Fruit fly (Drosophila melanogaster) ovary, adult (tissue): ENCODE data around the gene Pvf3.

Experiments used
- CG17801 ChIP-seq: fragments of 200-800 bp; optimal IDR thresholded peaks from 2 replicates; lab custom pipeline; 2019; ENCODE audit warnings: missing biosample characterization, mild to moderate bottlenecking, missing genetic modification characterization, moderate library complexity; ENCODE audit not compliant: partially characterized antibody

Pvf3 gene

dm6 chr2L:7121065-7121464 lies 36.4 kb downstream of the Pvf3 start:
- TF ChIP-seq CG17801, result no peak

DNA sequence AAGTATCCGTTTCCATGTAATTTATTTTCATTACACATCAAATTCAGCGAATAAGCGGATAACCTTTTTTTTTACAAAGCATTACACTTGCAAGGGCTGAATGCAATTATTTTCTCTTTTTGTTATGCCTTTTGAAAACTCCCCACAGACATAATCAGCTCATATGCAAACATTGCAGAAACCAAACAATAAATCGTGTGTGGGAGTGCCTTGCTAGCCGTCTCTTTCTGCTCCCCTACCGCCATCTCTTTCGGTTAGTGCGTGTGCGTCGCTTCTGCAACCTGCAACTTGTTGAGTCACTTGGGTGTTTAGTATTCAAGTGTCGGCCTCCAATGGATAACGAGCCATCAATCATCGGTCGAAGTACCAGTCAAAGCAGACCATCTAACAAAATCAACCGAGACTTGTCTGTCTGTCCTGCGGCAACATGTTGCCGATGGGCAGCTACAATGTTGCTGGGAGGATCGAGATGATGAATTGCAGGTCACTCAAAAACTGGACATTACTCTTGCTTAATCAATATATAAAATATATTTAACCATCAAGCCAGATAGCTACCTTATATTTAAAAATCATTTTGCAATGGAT lies 37.9 kb downstream of the Pvf3 start:
- TF ChIP-seq CG17801, result no peak

dm6 chr2L:7118205-7118801 lies 39.2 kb downstream of the Pvf3 start:
- no peak for TF ChIP-seq CG17801

DNA sequence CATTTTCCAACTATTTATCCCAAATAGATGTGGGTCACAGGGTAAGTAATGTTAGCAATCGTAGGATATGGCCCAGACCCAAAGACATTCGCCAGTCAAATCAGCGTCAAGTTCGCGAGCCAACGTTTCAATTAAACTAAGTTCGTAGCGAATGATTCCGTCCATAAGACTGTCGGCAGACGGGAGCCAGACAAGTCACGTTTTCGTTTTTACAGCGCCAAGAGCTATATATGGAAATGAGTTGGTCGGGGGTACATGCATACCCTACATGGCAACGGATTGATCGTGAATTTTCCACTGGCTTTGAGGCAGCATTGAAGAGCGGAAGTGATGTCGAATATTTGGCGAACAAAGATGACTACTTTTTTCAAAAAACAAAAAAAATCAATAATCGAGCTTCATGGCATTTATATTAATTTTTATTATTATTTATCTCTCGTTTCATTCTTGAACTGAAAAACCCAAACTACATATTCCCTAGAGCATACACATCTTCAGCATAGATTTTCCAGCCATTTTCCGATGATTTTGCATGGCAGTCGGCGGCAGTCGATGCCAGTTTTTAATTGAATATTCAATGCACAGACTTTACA lies 39.8 kb downstream of the Pvf3 start:
- no peak for TF ChIP-seq CG17801

dm6 chr2L:7114159-7114558 lies 43.3 kb downstream of the Pvf3 start:
- no peak for TF ChIP-seq CG17801

dm6 chr2L:7110318-7110717 lies 47.2 kb downstream of the Pvf3 start:
- no peak for TF ChIP-seq CG17801

DNA sequence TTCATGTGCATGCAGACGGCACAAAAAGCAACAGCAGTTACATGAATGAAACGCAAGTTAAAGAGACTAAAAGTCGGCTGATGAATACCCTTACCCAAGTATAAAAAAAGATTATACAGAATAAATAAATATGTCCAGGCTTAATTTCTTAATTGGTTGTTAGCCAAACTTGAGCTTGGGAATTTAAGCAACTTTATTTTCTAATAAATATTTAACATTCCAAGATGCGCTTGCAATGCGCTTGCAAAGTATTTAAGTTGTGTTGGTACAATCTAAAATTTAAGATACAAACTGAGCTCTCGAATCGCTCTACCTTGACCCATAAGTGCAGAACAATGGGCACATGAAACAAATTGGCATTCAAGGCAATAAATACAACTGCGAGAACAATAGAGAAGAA lies 49.6 kb downstream of the Pvf3 start:
- no peak for TF ChIP-seq CG17801

DNA sequence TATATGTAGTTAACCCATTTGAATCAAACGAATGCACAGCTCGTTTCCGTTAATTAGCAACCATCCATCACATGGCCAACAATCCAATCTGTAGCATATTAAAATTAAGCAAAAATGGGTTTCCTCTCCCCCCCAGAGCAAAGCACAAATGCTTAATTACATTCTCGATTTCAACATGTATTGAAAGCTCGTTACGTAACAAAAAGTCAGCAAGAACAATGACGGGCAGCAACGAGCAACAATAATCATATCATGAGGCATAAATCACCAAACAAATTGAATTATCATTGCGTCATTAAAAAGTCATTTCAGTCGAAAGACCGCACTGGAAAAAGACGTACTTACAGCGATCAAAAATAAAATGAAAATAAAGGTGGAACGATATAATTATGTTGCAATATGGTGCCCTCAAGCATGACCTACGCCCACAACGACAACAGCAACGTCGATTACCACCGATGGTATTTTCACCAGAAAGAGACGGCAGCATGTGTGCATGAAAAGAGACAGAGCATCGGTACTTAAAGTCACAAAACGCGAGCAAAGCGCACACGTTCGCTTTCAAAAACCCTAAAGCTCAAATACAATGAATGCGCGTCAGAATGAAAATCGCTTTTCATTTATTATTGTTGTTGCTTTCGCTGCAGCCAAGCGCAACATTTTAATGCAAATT lies 51.1 kb downstream of the Pvf3 start:
- no peak for TF ChIP-seq CG17801

DNA sequence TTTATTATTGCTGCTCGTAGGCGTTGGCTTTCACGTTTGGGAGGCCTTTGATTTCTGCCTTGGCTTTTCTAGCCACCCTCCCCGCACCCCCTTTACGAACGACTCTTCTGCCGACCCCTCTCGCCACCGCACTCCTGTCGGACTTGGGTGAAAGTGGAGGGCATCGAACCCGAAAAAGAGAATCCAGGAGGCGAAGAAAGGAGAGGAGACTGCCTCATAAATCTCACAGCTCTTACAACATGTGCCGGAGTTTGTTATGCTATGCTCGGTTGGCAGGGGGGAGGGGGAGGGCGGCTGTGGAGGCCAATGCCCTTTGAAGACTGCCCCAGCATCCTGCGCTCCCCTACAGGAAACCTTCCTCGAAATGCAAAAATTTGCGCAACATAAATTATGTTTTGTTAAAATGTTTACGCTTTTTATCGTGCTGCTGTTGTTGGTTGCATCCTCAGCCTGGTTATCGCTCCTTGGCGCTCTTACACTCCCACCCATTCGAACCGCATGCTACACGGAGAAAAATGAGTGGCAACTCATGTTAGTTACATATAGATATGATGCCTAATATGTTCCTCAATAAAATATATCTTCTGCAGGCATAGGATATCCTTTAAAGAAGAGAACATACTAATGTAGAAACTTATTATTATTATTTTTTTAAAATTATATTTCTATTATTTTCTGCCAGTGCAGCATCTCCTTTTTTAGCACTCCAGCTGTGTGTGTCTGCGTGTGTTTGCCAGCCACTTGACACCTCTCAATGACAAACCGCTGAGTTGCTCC lies 53.1 kb downstream of the Pvf3 start:
- no peak for TF ChIP-seq CG17801

- TF ChIP-seq CG17801, result no peak
Observed at dm6 chr2L:7100830-7101229, 56.7 kb downstream of the Pvf3 start.

DNA sequence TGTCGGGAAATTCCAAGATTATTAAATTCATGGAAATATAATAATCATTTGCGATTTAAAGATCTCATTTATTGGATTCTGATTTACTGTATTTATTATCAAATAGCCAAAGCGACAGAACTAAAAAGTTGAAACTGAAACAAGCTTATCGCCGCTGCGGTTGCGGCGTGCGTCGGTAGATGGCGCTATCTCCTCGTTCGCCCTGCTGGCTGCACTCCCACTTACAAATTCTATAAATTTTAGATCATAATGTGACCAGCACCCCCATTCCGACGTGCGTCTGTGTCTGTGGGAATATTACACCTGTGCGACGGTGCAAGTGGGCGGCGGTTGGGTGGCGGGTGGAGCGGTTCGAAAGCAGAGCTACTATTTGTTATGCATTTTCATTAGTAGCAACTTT lies 60.1 kb downstream of the Pvf3 start:
- TF ChIP-seq CG17801, result no peak

DNA sequence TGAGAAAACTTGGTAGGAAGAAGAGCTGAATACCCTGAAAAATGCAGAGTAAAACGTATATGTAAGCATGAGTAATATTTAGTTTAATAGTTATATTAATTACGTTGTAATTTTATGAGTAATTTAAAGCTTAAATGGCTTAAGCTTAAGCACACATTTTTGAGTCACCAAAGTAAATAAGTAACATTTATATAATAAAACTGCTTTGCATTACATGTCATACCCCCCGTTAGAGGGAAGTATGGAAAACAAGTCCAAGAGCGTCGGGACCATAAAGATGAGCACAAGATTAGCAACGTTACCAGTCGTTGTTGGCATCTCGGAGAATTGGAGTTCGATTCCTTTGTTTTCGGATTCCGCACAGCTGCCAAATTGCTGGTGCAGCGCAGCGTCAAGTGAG lies 63.2 kb downstream of the Pvf3 start:
- no peak for TF ChIP-seq CG17801

dm6 chr2L:7090922-7091321 lies 66.6 kb downstream of the Pvf3 start:
- no peak for TF ChIP-seq CG17801

DNA sequence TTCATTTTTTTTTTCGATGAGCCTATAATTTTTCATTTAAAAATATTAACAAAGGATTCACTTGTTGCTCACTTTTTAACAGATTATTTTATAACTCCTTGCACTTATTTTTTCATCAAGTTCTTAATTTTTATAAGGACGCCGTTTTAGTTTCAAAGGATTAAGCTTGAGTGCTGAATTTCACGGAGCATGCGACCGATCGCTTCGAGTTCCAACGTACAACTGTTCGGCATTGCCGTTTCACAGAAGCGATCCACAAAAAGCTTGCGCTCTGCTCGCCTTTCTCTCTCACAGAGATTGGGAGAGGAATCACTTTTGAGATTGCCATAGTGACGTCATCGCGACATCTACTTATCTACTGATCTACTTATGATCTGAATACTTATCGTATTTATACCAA lies 73.1 kb downstream of the Pvf3 start, which contains the start of gene Pvf2:
Gene Pvf2 (minus strand): TSS at position 226 of the 400 bp plus-strand sequence.
- TF ChIP-seq CG17801, result no peak

DNA sequence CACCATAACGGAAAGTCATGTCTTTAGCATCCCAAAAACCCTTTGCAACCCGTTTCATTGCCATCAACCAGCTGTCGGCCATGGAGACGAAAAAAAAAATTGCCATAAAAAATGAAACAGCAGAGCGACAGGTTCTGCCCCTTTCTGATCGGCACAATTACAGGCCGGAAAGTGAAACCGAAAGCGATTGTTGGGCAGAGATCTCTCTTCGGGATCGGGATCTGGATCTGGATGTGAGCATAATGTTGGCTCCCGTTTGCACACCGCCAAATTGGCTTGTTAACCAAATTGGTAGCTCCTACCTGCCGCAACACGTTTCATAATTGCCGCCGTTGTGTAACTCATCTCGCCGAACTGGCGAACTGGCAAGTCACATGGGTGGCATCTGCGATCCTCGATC lies 75.3 kb downstream of the Pvf3 start:
- no peak for TF ChIP-seq CG17801

DNA sequence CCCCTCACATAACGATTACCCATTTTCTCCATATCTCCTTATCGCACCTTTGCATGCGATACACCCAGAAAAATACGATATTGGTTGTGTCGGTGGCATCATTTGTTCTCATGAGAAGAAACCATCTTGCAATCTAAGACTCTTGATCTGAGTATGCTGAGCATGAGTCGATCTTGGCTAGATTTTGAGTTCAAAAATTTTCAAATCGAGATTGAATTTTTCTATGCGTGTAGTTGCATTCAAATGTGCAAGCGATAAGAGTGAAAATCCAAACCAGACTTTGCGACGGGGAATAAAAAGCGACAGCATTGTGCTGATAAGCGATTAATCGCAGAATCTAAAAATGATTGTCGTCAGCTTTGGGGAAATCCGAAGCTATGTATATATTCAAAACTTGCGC lies 76.2 kb downstream of the Pvf3 start:
- TF ChIP-seq CG17801, result no peak

DNA sequence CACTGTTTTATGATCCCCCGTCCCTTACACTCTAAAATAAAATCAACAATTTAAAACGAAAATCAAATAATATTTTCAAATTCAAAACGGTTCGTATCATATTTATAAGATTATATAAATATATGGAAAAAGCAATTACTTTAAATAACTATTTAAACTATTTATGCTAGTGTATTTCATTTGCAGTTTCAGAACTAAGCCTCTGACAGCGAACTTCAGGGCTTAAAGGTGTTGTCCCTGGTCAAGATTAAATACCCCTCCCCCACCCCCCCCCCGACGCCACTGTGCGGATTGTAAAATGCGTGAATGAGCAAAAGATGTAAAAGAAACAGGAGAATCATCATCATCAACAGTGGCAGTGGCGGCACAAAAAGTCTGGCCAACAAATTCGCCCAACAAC lies 80.7 kb downstream of the Pvf3 start:
- no peak for TF ChIP-seq CG17801
